Fruit fly (Drosophila melanogaster) whole organism, embryonic: ENCODE results near the gene Gr22b.
A peak's percentile ranks its signal among the peaks of the same experiment; 100 is the strongest.

Experiments
- Atf-2 ChIP-seq: fragments of 200-800 bp; sonication (Bioruptor generic); optimal IDR thresholded peaks from 2 replicates; lab custom pipeline; 2016; ENCODE audit warnings: missing biosample characterization, missing genetic modification characterization
- B-H2 ChIP-seq: fragments of 200-800 bp; sonication (Bioruptor generic); optimal IDR thresholded peaks from 2 replicates; lab custom pipeline; 2018; ENCODE audit warnings: missing biosample characterization, mild to moderate bottlenecking, missing genetic modification characterization
- Bdp1 ChIP-seq: fragments of 200-800 bp; sonication (Bioruptor generic); optimal IDR thresholded peaks from 3 replicates; lab custom pipeline; 2016; ENCODE audit warnings: missing biosample characterization, missing genetic modification characterization
- CG10431 ChIP-seq: fragments of 200-800 bp; sonication (Bioruptor generic); optimal IDR thresholded peaks from 3 replicates; lab custom pipeline; 2018; ENCODE audit warnings: missing biosample characterization, mild to moderate bottlenecking, missing genetic modification characterization
- CG10654 ChIP-seq: fragments of 200-800 bp; sonication (Bioruptor generic); optimal IDR thresholded peaks from 2 replicates; lab custom pipeline; 2016; ENCODE audit warnings: missing biosample characterization, missing genetic modification characterization
- CG11398 ChIP-seq: fragments of 200-800 bp; sonication (Bioruptor generic); optimal IDR thresholded peaks from 2 replicates; lab custom pipeline; 2016; ENCODE audit warnings: missing biosample characterization, missing genetic modification characterization
- CG12155 ChIP-seq: fragments of 200-800 bp; sonication (Bioruptor generic); optimal IDR thresholded peaks from 3 replicates; lab custom pipeline; 2016; ENCODE audit warnings: missing biosample characterization, missing genetic modification characterization
- CG1233 ChIP-seq: fragments of 200-800 bp; sonication (Bioruptor generic); optimal IDR thresholded peaks from 4 replicates; lab custom pipeline; 2018; ENCODE audit warnings: missing biosample characterization, mild to moderate bottlenecking, missing genetic modification characterization
- CG14965 ChIP-seq: fragments of 200-800 bp; sonication (Bioruptor generic); optimal IDR thresholded peaks from 2 replicates; lab custom pipeline; 2016; ENCODE audit warnings: missing biosample characterization, missing genetic modification characterization, borderline replicate concordance
- CG17568 ChIP-seq: fragments of 200-800 bp; sonication (Bioruptor generic); optimal IDR thresholded peaks from 2 replicates; lab custom pipeline; 2018; ENCODE audit warnings: missing biosample characterization, mild to moderate bottlenecking, missing genetic modification characterization, moderate library complexity
- CG1792 ChIP-seq: fragments of 200-800 bp; sonication (Bioruptor generic); optimal IDR thresholded peaks from 2 replicates; lab custom pipeline; 2016; ENCODE audit warnings: missing biosample characterization, missing genetic modification characterization
- CG2712 ChIP-seq: fragments of 200-800 bp; optimal IDR thresholded peaks from 3 replicates; lab custom pipeline; 2019; ENCODE audit warnings: missing biosample characterization, mild to moderate bottlenecking, missing genetic modification characterization, moderate library complexity
- CG30020 ChIP-seq: fragments of 200-800 bp; optimal IDR thresholded peaks from 2 replicates; lab custom pipeline; 2019; ENCODE audit warnings: missing biosample characterization, mild to moderate bottlenecking, missing genetic modification characterization, moderate library complexity
- CG31365 ChIP-seq: fragments of 200-800 bp; sonication (Bioruptor generic); optimal IDR thresholded peaks from 2 replicates; lab custom pipeline; 2018; ENCODE audit warnings: missing biosample characterization, mild to moderate bottlenecking, missing genetic modification characterization
- CG31441 ChIP-seq: fragments of 200-800 bp; sonication (Bioruptor generic); IDR thresholded peaks from 2 replicates; pipeline ENCODE4 v1.3.6; 2022; ENCODE audit warnings: missing biosample characterization, missing genetic modification characterization
- CG42726 ChIP-seq: fragments of 200-800 bp; sonication (Bioruptor generic); IDR thresholded peaks from 2 replicates; pipeline ENCODE4 v1.3.6; 2022; ENCODE audit warnings: missing biosample characterization, missing genetic modification characterization; ENCODE audit not compliant: partially characterized antibody
- CG4360 ChIP-seq: fragments of 200-800 bp; sonication (Bioruptor generic); IDR thresholded peaks from 2 replicates; pipeline ENCODE4 v1.3.6; 2022; ENCODE audit warnings: missing biosample characterization, missing genetic modification characterization
- CG5180 ChIP-seq: fragments of 200-800 bp; sonication (Bioruptor generic); optimal IDR thresholded peaks from 3 replicates; lab custom pipeline; 2017; ENCODE audit warnings: missing biosample characterization, missing genetic modification characterization, mild to moderate bottlenecking, moderate library complexity, missing genetic modification reagents
- CG8478 ChIP-seq: fragments of >200 bp; optimal IDR thresholded peaks from 2 replicates; lab custom pipeline; 2018
- Dad ChIP-seq: fragments of 200-800 bp; sonication (Bioruptor generic); optimal IDR thresholded peaks from 3 replicates; lab custom pipeline; 2016; ENCODE audit warnings: missing biosample characterization, missing genetic modification characterization
- Dll ChIP-seq: fragments of 200-800 bp; sonication (Bioruptor generic); IDR thresholded peaks from 4 replicates; pipeline ENCODE4 v1.3.6; 2022; ENCODE audit warnings: missing biosample characterization, missing genetic modification characterization; ENCODE audit not compliant: partially characterized antibody
- Dp ChIP-seq: fragments of 200-800 bp; sonication (Bioruptor generic); optimal IDR thresholded peaks from 2 replicates; lab custom pipeline; 2018; ENCODE audit warnings: missing biosample characterization, mild to moderate bottlenecking, missing genetic modification characterization, moderate library complexity
- Eip74EF ChIP-seq, 2 experiments: fragments of 200-800 bp in 1 of 2; fragments of >200 bp in 1 of 2; sonication (Bioruptor generic) in 1 of 2; optimal IDR thresholded peaks; 2 replicates each; lab custom pipeline; 2017 to 2019; ENCODE audit warnings: missing biosample characterization in 2 of 2, missing genetic modification characterization in 2 of 2, mild to moderate bottlenecking in 1 of 2, moderate library complexity in 1 of 2
- Elba2 ChIP-seq: fragments of 200-800 bp; sonication (Bioruptor generic); optimal IDR thresholded peaks from 3 replicates; lab custom pipeline; 2016; ENCODE audit warnings: missing biosample characterization, missing genetic modification characterization
- Gsc ChIP-seq: fragments of 200-800 bp; sonication (Bioruptor generic); IDR thresholded peaks from 2 replicates; pipeline ENCODE4 v1.3.6; 2022; ENCODE audit warnings: missing biosample characterization, missing genetic modification characterization
- Hmx ChIP-seq: fragments of 200-800 bp; sonication (Bioruptor generic); optimal IDR thresholded peaks from 2 replicates; lab custom pipeline; 2016; ENCODE audit warnings: missing biosample characterization, missing genetic modification characterization
- Lim3 ChIP-seq: fragments of 200-800 bp; sonication (Bioruptor generic); IDR thresholded peaks from 2 replicates; pipeline ENCODE4 v1.3.6; 2022; ENCODE audit warnings: missing biosample characterization, missing genetic modification characterization
- Lpt ChIP-seq: fragments of >200 bp; optimal IDR thresholded peaks from 2 replicates; lab custom pipeline; 2018; ENCODE audit warnings: missing biosample characterization, missing genetic modification characterization
- NFAT ChIP-seq: fragments of 200-800 bp; sonication (Bioruptor generic); IDR thresholded peaks from 2 replicates; pipeline ENCODE4 v1.3.6; 2022; ENCODE audit warnings: missing biosample characterization, missing genetic modification characterization
- Nf-YB ChIP-seq: fragments of 200-800 bp; sonication (Bioruptor generic); optimal IDR thresholded peaks from 3 replicates; lab custom pipeline; 2019; ENCODE audit warnings: missing biosample characterization, mild to moderate bottlenecking, missing genetic modification characterization, moderate library complexity
- Oaz ChIP-seq: fragments of 200-800 bp; sonication (Bioruptor generic); IDR thresholded peaks from 2 replicates; pipeline ENCODE4 v1.3.6; 2022; ENCODE audit warnings: missing biosample characterization, missing genetic modification characterization
- Opbp ChIP-seq: fragments of 200-800 bp; sonication (Bioruptor generic); IDR thresholded peaks from 3 replicates; pipeline ENCODE4 v1.3.6; 2022; ENCODE audit warnings: missing biosample characterization, missing genetic modification characterization; ENCODE audit not compliant: partially characterized antibody
- Rx ChIP-seq: fragments of 200-800 bp; sonication (Bioruptor generic); IDR thresholded peaks from 2 replicates; pipeline ENCODE4 v1.3.6; 2022; ENCODE audit warnings: missing biosample characterization, missing genetic modification characterization
- Sox100B ChIP-seq: fragments of 200-800 bp; sonication (Bioruptor generic); optimal IDR thresholded peaks from 3 replicates; lab custom pipeline; 2018; ENCODE audit warnings: missing biosample characterization, mild to moderate bottlenecking, missing genetic modification characterization
- YL-1 ChIP-seq: fragments of 200-800 bp; sonication (Bioruptor generic); optimal IDR thresholded peaks from 3 replicates; lab custom pipeline; 2017; ENCODE audit warnings: missing biosample characterization, mild to moderate bottlenecking, missing genetic modification characterization
- abd-A ChIP-seq: fragments of 200-800 bp; sonication (Bioruptor generic); optimal IDR thresholded peaks from 3 replicates; lab custom pipeline; 2019; ENCODE audit warnings: missing biosample characterization, mild to moderate bottlenecking, missing genetic modification characterization, moderate library complexity
- amos ChIP-seq: fragments of 200-800 bp; sonication (Bioruptor generic); IDR thresholded peaks from 2 replicates; pipeline ENCODE4 v1.3.6; 2022; ENCODE audit warnings: missing biosample characterization, missing genetic modification characterization; ENCODE audit not compliant: partially characterized antibody
- az2 ChIP-seq: fragments of 200-800 bp; sonication (Bioruptor generic); optimal IDR thresholded peaks from 3 replicates; lab custom pipeline; 2016; ENCODE audit warnings: missing biosample characterization, missing genetic modification characterization
- chinmo ChIP-seq: fragments of 200-800 bp; sonication (Bioruptor generic); IDR thresholded peaks from 4 replicates; pipeline ENCODE4 v1.3.6; 2022; ENCODE audit warnings: missing biosample characterization, missing genetic modification characterization; ENCODE audit not compliant: partially characterized antibody
- disco-r ChIP-seq: fragments of 200-800 bp; sonication (Bioruptor generic); optimal IDR thresholded peaks from 2 replicates; lab custom pipeline; 2016; ENCODE audit warnings: missing biosample characterization, missing genetic modification characterization
- dmrt11E ChIP-seq: fragments of 200-800 bp; sonication (Bioruptor generic); optimal IDR thresholded peaks from 3 replicates; lab custom pipeline; 2018; ENCODE audit warnings: missing biosample characterization, mild to moderate bottlenecking, missing genetic modification characterization, moderate library complexity
- fd3F ChIP-seq: fragments of 200-800 bp; sonication (Bioruptor generic); optimal IDR thresholded peaks from 2 replicates; lab custom pipeline; 2018; ENCODE audit warnings: missing biosample characterization, mild to moderate bottlenecking, missing genetic modification characterization, moderate library complexity
- grn ChIP-seq: fragments of 200-800 bp; sonication (Bioruptor generic); optimal IDR thresholded peaks from 3 replicates; lab custom pipeline; 2017; ENCODE audit warnings: missing biosample characterization, missing genetic modification characterization
- gsb-n ChIP-seq: fragments of 200-800 bp; sonication (Bioruptor generic); optimal IDR thresholded peaks from 3 replicates; lab custom pipeline; 2018; ENCODE audit warnings: missing biosample characterization, mild to moderate bottlenecking, missing genetic modification characterization
- kah ChIP-seq: fragments of 200-800 bp; sonication (Bioruptor generic); optimal IDR thresholded peaks from 2 replicates; lab custom pipeline; 2018; ENCODE audit warnings: missing biosample characterization, mild to moderate bottlenecking, missing genetic modification characterization
- pita ChIP-seq: fragments of 200-800 bp; sonication (Bioruptor generic); optimal IDR thresholded peaks from 2 replicates; lab custom pipeline; 2017; ENCODE audit warnings: missing biosample characterization, mild to moderate bottlenecking, missing genetic modification characterization
- scrt ChIP-seq: fragments of 200-800 bp; sonication (Bioruptor generic); optimal IDR thresholded peaks from 2 replicates; lab custom pipeline; 2018; ENCODE audit warnings: missing biosample characterization, mild to moderate bottlenecking, missing genetic modification characterization, moderate library complexity
- sd ChIP-seq: fragments of 200-800 bp; sonication (Bioruptor generic); optimal IDR thresholded peaks from 3 replicates; lab custom pipeline; 2018; ENCODE audit warnings: missing biosample characterization, mild to moderate bottlenecking, missing genetic modification characterization, moderate library complexity
- trem ChIP-seq: fragments of 200-800 bp; optimal IDR thresholded peaks from 3 replicates; lab custom pipeline; 2019; ENCODE audit warnings: missing biosample characterization, mild to moderate bottlenecking, missing genetic modification characterization, moderate library complexity
- wek ChIP-seq: fragments of 200-800 bp; sonication (Bioruptor generic); optimal IDR thresholded peaks from 3 replicates; lab custom pipeline; 2018; ENCODE audit warnings: missing biosample characterization, mild to moderate bottlenecking, missing genetic modification characterization, moderate library complexity
- yki ChIP-seq: fragments of >200 bp; optimal IDR thresholded peaks from 3 replicates; lab custom pipeline; 2018
- zfh2 ChIP-seq: fragments of 200-800 bp; sonication (Bioruptor generic); optimal IDR thresholded peaks from 2 replicates; lab custom pipeline; 2016; ENCODE audit warnings: missing biosample characterization, missing genetic modification characterization

Gr22b gene

DNA sequence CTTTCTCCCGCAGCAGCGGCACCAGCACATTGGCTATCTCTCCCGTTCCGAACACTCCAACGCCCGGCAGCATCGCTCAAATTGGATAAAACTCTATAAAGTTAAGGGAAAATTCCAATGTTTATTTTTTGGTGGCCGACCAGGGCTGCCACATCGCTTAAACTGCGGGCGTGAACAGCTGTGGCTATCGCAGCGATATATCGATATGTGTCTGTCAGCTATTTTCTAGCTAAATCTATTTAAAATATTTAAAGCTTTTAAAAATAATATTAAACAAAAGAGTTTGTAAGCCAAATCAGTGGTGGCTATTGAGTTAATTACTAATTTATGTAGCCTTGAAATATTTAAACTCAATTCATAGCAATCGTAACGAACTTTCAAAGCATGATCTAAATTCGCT, 41.1 kb downstream of the Gr22b start, which contains the start of the genes CG17712 and CG17648 (continued):
- TF ChIP-seq Nf-YB (no peak), Dll (peak; percentile 90), CG5180 (no peak), scrt (GFP tag; lab: Kevin White, UChicago) (no peak), Bdp1 (GFP tag; lab: Kevin White, UChicago) (no peak), Oaz (GFP tag; lab: Robert Waterston, UW) (no peak), wek (GFP tag; lab: Kevin White, UChicago) (no peak), CG14965 (no peak), CG12155 (no peak), Opbp (GFP tag; lab: Robert Waterston, UW) (peak; percentile 84), sd (tag; lab: Kevin White, UChicago) (peak; percentile 45), Rx (GFP tag; lab: Robert Waterston, UW) (no peak), YL-1 (GFP tag; lab: Kevin White, UChicago) (peak; percentile 30), chinmo (no peak), pita (no peak), B-H2 (GFP tag; lab: Kevin White, UChicago) (no peak), gsb-n (tag; lab: Kevin White, UChicago) (no peak), grn (GFP tag; lab: Kevin White, UChicago) (no peak), CG10431 (GFP tag; lab: Kevin White, UChicago) (no peak), CG31441 (GFP tag; lab: Robert Waterston, UW) (0 out of 2 replicates have a peak, but pooled peaks have one; percentile 19), Eip74EF (GFP tag; optimal IDR thresholded peaks at IDR 0.05; lab: Kevin White, UChicago) (no peak), trem (tag; lab: Kevin White, UChicago) (peak; percentile 63), zfh2 (GFP tag; lab: Kevin White, UChicago) (no peak), CG30020 (tag; lab: Kevin White, UChicago) (no peak), disco-r (no peak), fd3F (no peak), Gsc (no peak), amos (GFP tag; lab: Robert Waterston, UW) (peak; percentile 88), dmrt11E (no peak), CG8478 (lab: Kevin White, UChicago) (no peak), abd-A (tag; lab: Kevin White, UChicago) (no peak), kah (GFP tag; lab: Kevin White, UChicago) (no peak), Sox100B (GFP tag; lab: Kevin White, UChicago) (no peak), Hmx (GFP tag; lab: Kevin White, UChicago) (no peak), NFAT (GFP tag; lab: Robert Waterston, UW) (peak; percentile 38; the same call in 1 of the 2 replicates), CG1233 (GFP tag; lab: Kevin White, UChicago) (no peak), CG10654 (GFP tag; lab: Kevin White, UChicago) (no peak), Lim3 (no peak), CG11398 (GFP tag; lab: Kevin White, UChicago) (no peak), CG2712 (tag; lab: Kevin White, UChicago) (no peak), CG4360 (GFP tag; lab: Robert Waterston, UW) (no peak), CG42726 (GFP tag; lab: Robert Waterston, UW) (peak; percentile 79), Atf-2 (GFP tag; lab: Kevin White, UChicago) (no peak), CG31365 (no peak), CG1792 (GFP tag; lab: Kevin White, UChicago) (no peak), yki (lab: Kevin White, UChicago) (no peak), Lpt (GFP tag; lab: Kevin White, UChicago) (no peak), Elba2 (GFP tag; lab: Kevin White, UChicago) (no peak), CG17568 (GFP tag; lab: Kevin White, UChicago) (no peak), Dp (GFP tag; lab: Kevin White, UChicago) (peak; percentile 44), az2 (GFP tag; lab: Kevin White, UChicago) (no peak), Dad (GFP tag; lab: Kevin White, UChicago) (no peak)
